Fruit fly (Drosophila melanogaster) ovary, adult (tissue): Measurements from ENCODE around the gene CG7218.

Experiments used
- CG17801 ChIP-seq: fragments of 200-800 bp; optimal IDR thresholded peaks from 2 replicates; lab custom pipeline; 2019; ENCODE audit warnings: missing biosample characterization, mild to moderate bottlenecking, missing genetic modification characterization, moderate library complexity; ENCODE audit not compliant: partially characterized antibody

The CG7218 gene

dm6 chr3R:18125023-18125630 is 39.1 kb downstream of the CG7218 start:
- no peak for TF ChIP-seq CG17801

DNA sequence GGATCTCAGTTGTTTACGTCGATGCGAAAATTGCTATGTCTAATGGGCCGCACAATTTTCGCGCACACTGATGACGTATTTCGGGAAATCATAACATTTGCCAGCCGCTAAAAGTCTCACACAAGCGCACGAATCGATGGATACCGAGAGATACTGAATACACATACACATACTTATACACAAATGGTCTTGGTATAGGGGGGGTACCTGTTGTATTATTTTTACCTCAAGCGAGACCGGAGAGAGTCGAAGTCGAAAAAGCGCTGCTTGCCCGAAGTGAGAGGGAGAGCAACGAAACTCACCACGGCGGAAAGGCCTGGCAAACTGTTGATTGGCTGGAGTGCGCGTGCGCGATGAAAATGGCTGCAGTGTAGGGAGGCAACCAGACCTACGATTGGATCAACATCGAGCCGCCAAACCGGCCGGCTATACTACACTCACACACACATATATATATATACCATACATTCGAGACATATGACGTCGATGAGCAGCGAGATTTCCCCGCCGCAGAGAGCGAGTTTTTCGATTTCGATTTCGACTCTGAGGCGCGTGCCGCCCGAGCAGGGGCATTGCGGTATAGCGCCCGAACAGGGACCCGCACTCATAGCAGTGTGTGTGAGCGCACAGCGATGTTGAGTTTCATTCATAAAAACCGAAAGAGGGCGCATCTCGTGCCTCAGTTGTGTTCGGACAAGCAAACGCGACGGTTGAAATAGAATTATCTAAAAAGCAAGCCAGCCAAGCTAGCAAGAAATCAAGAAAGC is 42.6 kb downstream of the CG7218 start:
- TF ChIP-seq CG17801, result peak; percentile 11

DNA sequence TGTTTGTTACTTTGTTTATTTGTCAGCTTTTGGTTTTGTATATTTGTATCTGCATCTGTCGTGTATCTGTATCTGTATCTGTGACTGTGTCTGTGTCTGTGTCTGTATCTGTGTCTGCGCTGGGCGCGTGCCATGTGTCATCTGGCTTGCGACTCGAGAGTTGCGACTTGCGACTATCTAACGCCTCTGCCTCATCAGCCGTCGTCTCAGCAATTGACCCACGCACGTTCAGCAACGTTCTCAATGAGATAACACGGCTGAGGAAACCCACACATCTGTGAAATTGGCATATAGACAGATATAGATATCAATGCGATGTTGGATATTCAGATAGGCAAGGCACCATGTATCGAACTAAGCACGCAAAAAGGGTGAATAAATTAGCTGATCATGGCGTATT is 45.5 kb downstream of the CG7218 start:
- no peak for TF ChIP-seq CG17801

dm6 chr3R:18118239-18118638 is 46.0 kb downstream of the CG7218 start:
- no peak for TF ChIP-seq CG17801

dm6 chr3R:18117525-18117924 is 46.7 kb downstream of the CG7218 start:
- no peak for TF ChIP-seq CG17801

DNA sequence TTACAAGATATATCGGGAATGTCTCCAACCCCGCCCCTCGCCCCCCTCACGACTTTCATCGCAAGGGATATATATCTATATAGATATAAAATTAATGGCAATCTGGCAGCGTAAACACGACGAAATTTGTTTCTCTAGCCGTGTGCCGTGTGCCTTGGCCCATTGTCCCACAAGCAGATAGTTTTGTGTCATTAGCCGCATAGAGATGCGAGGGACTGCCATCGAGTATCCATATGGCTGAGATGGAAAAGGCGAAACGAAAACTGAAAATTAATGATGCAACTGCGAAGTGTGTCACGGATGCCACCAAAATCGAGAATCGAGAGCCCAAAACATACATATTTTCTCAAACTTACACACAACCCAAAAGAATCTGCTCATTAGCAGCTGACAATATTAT is 49.4 kb downstream of the CG7218 start:
- no peak for TF ChIP-seq CG17801

- no peak for TF ChIP-seq CG17801
These were observed 52.5 kb downstream of the CG7218 start for dm6 chr3R:18111709-18112110.
